Worm (Caenorhabditis elegans) whole organism, early embryonic: ENCODE results near the gene T01D1.7.

ENCODE experiments used
- F13C5.2 ChIP-seq: sonication (generic microtip); optimal IDR thresholded peaks from 2 replicates; lab custom pipeline; 2017; ENCODE audit warnings: mild to moderate bottlenecking, missing genetic modification characterization, inconsistent platforms, missing compliant biosample characterization
- ama-1 ChIP-seq: fragments of 150-350 bp; optimal IDR thresholded peaks from 2 replicates; lab custom pipeline; 2014
- ceh-13 ChIP-seq: fragments of 200-800 bp; sonication (Bioruptor generic); optimal IDR thresholded peaks from 2 replicates; lab custom pipeline; 2018; ENCODE audit warnings: mild to moderate bottlenecking, missing genetic modification characterization, missing compliant biosample characterization
- ceh-36 ChIP-seq: sonication (generic microtip); optimal IDR thresholded peaks from 2 replicates; lab custom pipeline; 2016; ENCODE audit warnings: missing genetic modification characterization, inconsistent platforms, missing compliant biosample characterization
- ets-7 ChIP-seq: sonication (generic microtip); optimal IDR thresholded peaks from 2 replicates; lab custom pipeline; 2016; ENCODE audit warnings: missing genotype, missing genetic modification characterization, missing compliant biosample characterization
- flt-1 ChIP-seq: fragments of 200-800 bp; sonication (Bioruptor generic); IDR thresholded peaks from 2 replicates; pipeline ENCODE4 v1.3.6; 2022; ENCODE audit warnings: missing genetic modification characterization, missing compliant biosample characterization
- hmbx-1 ChIP-seq: sonication (generic microtip); optimal IDR thresholded peaks from 2 replicates; lab custom pipeline; 2016; ENCODE audit warnings: mild to moderate bottlenecking, missing genetic modification characterization, missing compliant biosample characterization
- hmg-4 ChIP-seq: fragments of 200-800 bp; sonication (Bioruptor generic); optimal IDR thresholded peaks from 2 replicates; lab custom pipeline; 2018; ENCODE audit warnings: mild to moderate bottlenecking, missing genetic modification characterization, missing compliant biosample characterization
- hnd-1 ChIP-seq: sonication (generic microtip); optimal IDR thresholded peaks from 2 replicates; lab custom pipeline; 2016; ENCODE audit warnings: missing genetic modification characterization, missing compliant biosample characterization
- scrt-1 ChIP-seq: fragments of 200-800 bp; sonication (Bioruptor generic); IDR thresholded peaks from 2 replicates; pipeline ENCODE4 v1.3.6; 2022; ENCODE audit warnings: missing genetic modification characterization, missing compliant biosample characterization
- tbx-37 ChIP-seq: fragments of 200-800 bp; sonication (Bioruptor generic); conservative IDR thresholded peaks from 2 replicates; pipeline ENCODE4 v1.3.6; 2022; ENCODE audit warnings: missing genetic modification reagents, missing genetic modification characterization, missing compliant biosample characterization
- tra-4 ChIP-seq: sonication (generic microtip); optimal IDR thresholded peaks from 2 replicates; lab custom pipeline; 2017; ENCODE audit warnings: missing genetic modification characterization, missing compliant biosample characterization

DNA sequence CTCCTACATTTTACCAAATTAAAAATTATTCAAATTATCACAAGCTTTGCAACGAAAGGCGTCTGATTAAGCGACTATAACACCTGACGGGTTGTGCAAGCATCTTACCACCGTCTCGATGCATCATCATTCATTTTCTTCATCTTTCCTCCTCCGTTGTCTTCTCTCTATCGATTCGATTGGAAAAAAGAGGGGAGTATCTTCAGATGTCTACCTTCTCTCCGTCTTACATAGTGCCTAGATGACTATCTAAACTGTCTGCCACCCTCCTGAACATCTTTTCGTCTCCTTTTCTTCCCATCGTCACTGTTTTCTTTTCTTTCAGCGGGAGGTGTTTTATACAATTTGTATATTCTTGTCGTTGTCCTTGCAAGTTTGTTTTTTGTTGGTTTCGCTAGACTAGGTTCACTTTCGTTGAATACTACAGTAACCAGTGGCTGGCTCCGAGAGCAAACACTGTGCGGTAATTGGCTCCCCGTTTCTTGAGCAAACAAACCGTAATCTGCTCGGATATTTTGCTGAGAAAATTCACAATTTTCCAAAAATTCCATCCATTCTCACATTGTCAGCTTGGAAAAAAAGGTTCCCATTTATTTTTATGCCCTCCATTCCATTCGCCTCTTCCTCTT, 14.2 kb downstream of the T01D1.7 start:
- TF ChIP-seq ama-1 (lab: Kevin White, UChicago), result no peak
- TF ChIP-seq hmbx-1 (tag; lab: Kevin White, UChicago), result no peak
- TF ChIP-seq scrt-1, result no peak
- TF ChIP-seq tbx-37 (GFP tag; lab: Robert Waterston, UW), result no peak
- no peak for TF ChIP-seq F13C5.2
- no peak for TF ChIP-seq hmg-4 (GFP tag; lab: Kevin White, UChicago)
- TF ChIP-seq ceh-13, result no peak
- TF ChIP-seq hnd-1 (tag; lab: Kevin White, UChicago), result no peak
- TF ChIP-seq ets-7 (tag; lab: Kevin White, UChicago), result no peak
- no peak for TF ChIP-seq ceh-36 (tag; lab: Kevin White, UChicago)
- TF ChIP-seq flt-1 (GFP tag; lab: Robert Waterston, UW), result no peak
- TF ChIP-seq tra-4, result no peak
